Worm (Caenorhabditis elegans) whole organism, L4/young adult: ENCODE results near the gene T23G5.3.

ENCODE experiments used
- dao-5 ChIP-seq: sonication (generic microtip); optimal IDR thresholded peaks from 2 replicates; lab custom pipeline; 2016; ENCODE audit warnings: missing genotype, missing genetic modification characterization, moderate library complexity, missing compliant biosample characterization
- him-1 ChIP-seq: sonication (generic microtip); optimal IDR thresholded peaks from 2 replicates; lab custom pipeline; 2016; ENCODE audit warnings: missing genotype, missing genetic modification reagents, missing genetic modification characterization, missing compliant biosample characterization

ce11 chrIII:9206185-9206584 lies 24.9 kb downstream of the T23G5.3 start, which contains the start of gene ZC84.1:
- no peak for TF ChIP-seq dao-5
- no peak for TF ChIP-seq him-1 (tag; lab: Kevin White, UChicago)
